Worm (Caenorhabditis elegans) whole organism, L1 larva: ENCODE measurements around the gene flp-11.

Source experiments
- lir-3 ChIP-seq: sonication (generic microtip); optimal IDR thresholded peaks from 2 replicates; lab custom pipeline; 2016; ENCODE audit warnings: mild to moderate bottlenecking, missing genetic modification characterization, moderate library complexity, missing compliant biosample characterization; ENCODE audit not compliant: poor library complexity
- zip-4 ChIP-seq: fragments of 200-800 bp; sonication (Bioruptor generic); optimal IDR thresholded peaks from 2 replicates; lab custom pipeline; 2018; ENCODE audit warnings: mild to moderate bottlenecking, missing genetic modification characterization, moderate library complexity, missing compliant biosample characterization

- TF ChIP-seq lir-3 (no peak), zip-4 (GFP tag; lab: Kevin White, UChicago) (no peak)
These were observed 6.1 kb downstream of the flp-11 start for ce11 chrX:4671837-4672236.
